Fruit fly (Drosophila melanogaster): ENCODE results near the gene CG9839.

- TF ChIP-seq EcR (GFP tag; optimal IDR thresholded peaks at IDR 0.05) (no peak), CG4496 (GFP tag; IDR thresholded peaks at IDR 0.05) (no peak), CG15710 (tag; optimal IDR thresholded peaks at IDR 0.05) (no peak), CG12605 (GFP tag; IDR thresholded peaks at IDR 0.05) (no peak)
Measured at dm6 chr3R:8767998-8768397, 37.6 kb downstream of the CG9839 start, which contains the start of the genes CG34135 and CG11768.

Measured in whole organism, pupa.